Fruit fly (Drosophila melanogaster): ENCODE measurements around the gene PKD.

PKD gene

DNA sequence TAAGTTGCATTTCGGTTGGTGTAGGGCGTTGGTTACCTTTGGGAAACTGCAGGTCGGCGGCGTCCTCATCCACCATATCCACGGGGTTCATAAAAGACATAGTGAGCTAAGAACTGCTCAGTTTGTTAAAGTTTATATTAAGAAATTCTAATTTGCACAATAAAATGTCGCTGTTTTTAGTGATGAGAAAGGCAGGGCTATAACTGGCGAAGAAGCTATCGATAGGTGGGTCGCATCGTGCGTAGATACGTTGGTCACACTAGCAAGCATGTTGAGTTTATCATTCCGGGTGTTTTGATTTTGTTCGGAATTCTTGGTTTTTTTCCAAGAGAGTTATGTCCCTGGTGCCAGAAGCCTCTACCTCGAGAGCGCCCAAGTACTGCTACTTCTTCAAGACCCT lies 58.9 kb downstream of the PKD start, which contains the start of the genes Ada2a, Polr2D, Tgs1 and moi (continued):
- TF ChIP-seq Sry-δ (GFP tag; optimal IDR thresholded peaks at IDR 0.05), result peak; percentile 92
- TF ChIP-seq Med (GFP tag), result peak; percentile 82
- 0 out of 4 replicates have a peak, but pooled peaks have one; percentile 73 for TF ChIP-seq chinmo (GFP tag; IDR thresholded peaks at IDR 0.05; ENCODE audit: partially characterized antibody)
